Worm (Caenorhabditis elegans) whole organism, early embryonic: ENCODE data around the gene F49E11.7.

Experiments used
- B0310.2 ChIP-seq: sonication (generic microtip); optimal IDR thresholded peaks from 2 replicates; lab custom pipeline; 2016; ENCODE audit warnings: mild to moderate bottlenecking, missing genetic modification characterization, missing compliant biosample characterization
- aly-1 ChIP-seq: sonication (generic microtip); optimal IDR thresholded peaks from 2 replicates; lab custom pipeline; 2016; ENCODE audit warnings: missing genetic modification characterization, missing compliant biosample characterization
- ama-1 ChIP-seq: fragments of 150-350 bp; optimal IDR thresholded peaks from 2 replicates; lab custom pipeline; 2014
- ceh-13 ChIP-seq: fragments of 200-800 bp; sonication (Bioruptor generic); optimal IDR thresholded peaks from 2 replicates; lab custom pipeline; 2018; ENCODE audit warnings: mild to moderate bottlenecking, missing genetic modification characterization, missing compliant biosample characterization
- ceh-36 ChIP-seq: sonication (generic microtip); optimal IDR thresholded peaks from 2 replicates; lab custom pipeline; 2016; ENCODE audit warnings: missing genetic modification characterization, inconsistent platforms, missing compliant biosample characterization
- flt-1 ChIP-seq: fragments of 200-800 bp; sonication (Bioruptor generic); IDR thresholded peaks from 2 replicates; pipeline ENCODE4 v1.3.6; 2022; ENCODE audit warnings: missing genetic modification characterization, missing compliant biosample characterization
- hmbx-1 ChIP-seq: sonication (generic microtip); optimal IDR thresholded peaks from 2 replicates; lab custom pipeline; 2016; ENCODE audit warnings: mild to moderate bottlenecking, missing genetic modification characterization, missing compliant biosample characterization
- hmg-4 ChIP-seq: fragments of 200-800 bp; sonication (Bioruptor generic); optimal IDR thresholded peaks from 2 replicates; lab custom pipeline; 2018; ENCODE audit warnings: mild to moderate bottlenecking, missing genetic modification characterization, missing compliant biosample characterization
- hnd-1 ChIP-seq: sonication (generic microtip); optimal IDR thresholded peaks from 2 replicates; lab custom pipeline; 2016; ENCODE audit warnings: missing genetic modification characterization, missing compliant biosample characterization
- pes-1 ChIP-seq: fragments of 200-800 bp; sonication (Bioruptor generic); IDR thresholded peaks from 2 replicates; pipeline ENCODE4 v1.3.6; 2022; ENCODE audit warnings: missing genetic modification reagents, missing genetic modification characterization, missing compliant biosample characterization
- sea-1 ChIP-seq: fragments of 200-800 bp; sonication (Bioruptor generic); conservative IDR thresholded peaks from 2 replicates; pipeline ENCODE4 v1.3.6; 2022; ENCODE audit warnings: missing genetic modification characterization, missing compliant biosample characterization
- tbx-11 ChIP-seq: fragments of 200-800 bp; sonication (Bioruptor generic); IDR thresholded peaks from 2 replicates; pipeline ENCODE4 v1.3.6; 2022; ENCODE audit warnings: missing genetic modification characterization, missing compliant biosample characterization
- tra-4 ChIP-seq: sonication (generic microtip); optimal IDR thresholded peaks from 2 replicates; lab custom pipeline; 2017; ENCODE audit warnings: missing genetic modification characterization, missing compliant biosample characterization

DNA sequence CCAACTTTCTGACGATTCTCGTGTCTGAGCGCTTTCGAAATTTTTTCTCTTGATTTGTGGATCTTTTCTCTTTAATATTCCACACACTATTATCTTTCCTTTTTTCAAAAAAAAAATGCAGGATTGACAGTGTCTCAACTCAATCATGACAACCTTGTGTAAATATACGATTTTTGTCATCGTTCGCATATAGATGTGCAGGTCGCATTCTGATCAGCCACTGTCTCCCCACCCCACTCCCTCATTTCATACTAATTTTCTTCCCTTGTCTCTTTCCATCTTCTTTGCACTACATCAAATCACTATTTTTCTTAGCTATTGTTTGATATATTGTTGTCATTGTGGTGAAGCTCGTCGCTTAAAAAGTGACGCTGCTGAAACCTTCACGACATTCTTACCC lies 17.4 kb upstream of the F49E11.7 start:
- no peak for TF ChIP-seq ama-1
- no peak for TF ChIP-seq flt-1 (GFP tag; lab: Robert Waterston, UW)
- no peak for TF ChIP-seq hmbx-1 (tag; lab: Kevin White, UChicago)
- no peak for TF ChIP-seq B0310.2
- no peak for TF ChIP-seq tra-4
- TF ChIP-seq sea-1 (GFP tag; lab: Robert Waterston, UW) = no peak
- no peak for TF ChIP-seq hnd-1
- no peak for TF ChIP-seq ceh-13 (GFP tag; lab: Kevin White, UChicago)
- no peak for TF ChIP-seq tbx-11 (GFP tag; lab: Robert Waterston, UW)
- TF ChIP-seq hmg-4 (GFP tag; lab: Kevin White, UChicago) = no peak
- TF ChIP-seq ceh-36 = no peak
- no peak for TF ChIP-seq pes-1 (GFP tag; lab: Robert Waterston, UW)
- TF ChIP-seq aly-1 (tag; lab: Kevin White, UChicago) = no peak
